Worm (Caenorhabditis elegans): Measurements from ENCODE around the gene clec-64.

DNA sequence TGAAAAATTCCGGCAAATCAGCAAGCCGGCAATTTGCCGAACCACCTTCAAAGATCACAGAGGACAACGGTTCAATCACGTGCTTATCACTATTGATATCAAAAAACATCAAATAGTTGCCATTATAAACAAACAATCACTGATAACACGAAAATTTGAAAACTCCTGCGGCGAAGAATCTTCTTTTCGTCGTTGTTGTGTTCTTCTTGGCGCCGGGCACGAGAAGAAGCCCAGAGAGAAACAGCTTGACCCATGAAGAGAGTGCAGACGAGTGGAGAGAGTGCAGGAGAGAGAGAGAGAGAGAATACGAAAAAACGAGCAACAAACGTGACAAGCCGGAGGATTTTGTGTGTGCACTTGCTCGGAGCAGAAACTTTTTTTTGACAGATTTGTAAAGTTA is 19.3 kb upstream of the clec-64 start:
- TF ChIP-seq nhr-11 (tag; optimal IDR thresholded peaks at IDR 0.05), result no peak
- TF ChIP-seq ceh-31 (tag; optimal IDR thresholded peaks at IDR 0.05), result no peak

Measured in whole organism, late embryonic.